Worm (Caenorhabditis elegans) whole organism, mixed stage, embryonic: ENCODE results near the gene clec-138.

Experiments used
- M03D4.4 ChIP-seq: sonication (generic microtip); optimal IDR thresholded peaks from 2 replicates; lab custom pipeline; 2017; ENCODE audit warnings: mild to moderate bottlenecking, missing genetic modification characterization, missing compliant biosample characterization
- bed-3 ChIP-seq: fragments of 200-800 bp; sonication (Bioruptor generic); optimal IDR thresholded peaks from 3 replicates; lab custom pipeline; 2018; ENCODE audit warnings: mild to moderate bottlenecking, missing genetic modification characterization, moderate library complexity, missing compliant biosample characterization
- blmp-1 ChIP-seq: fragments of 150-350 bp; optimal IDR thresholded peaks from 2 replicates; lab custom pipeline; 2014; ENCODE audit warnings: missing biosample characterization, missing genetic modification characterization
- ceh-39 ChIP-seq: fragments of 150-350 bp; optimal IDR thresholded peaks from 2 replicates; lab custom pipeline; 2014; ENCODE audit warnings: missing biosample characterization, missing genetic modification characterization
- ceh-43 ChIP-seq: fragments of 200-800 bp; sonication (Bioruptor generic); optimal IDR thresholded peaks from 2 replicates; lab custom pipeline; 2018; ENCODE audit warnings: mild to moderate bottlenecking, missing genetic modification characterization, moderate library complexity, missing compliant biosample characterization
- ces-1 ChIP-seq: fragments of 150-350 bp; optimal IDR thresholded peaks from 2 replicates; lab custom pipeline; 2014; ENCODE audit warnings: missing biosample characterization, missing genetic modification reagents, missing genetic modification characterization
- drap-1 ChIP-seq: fragments of 200-800 bp; sonication (Bioruptor generic); optimal IDR thresholded peaks from 3 replicates; lab custom pipeline; 2018; ENCODE audit warnings: mild to moderate bottlenecking, missing genetic modification characterization, missing compliant biosample characterization
- elt-1 ChIP-seq: sonication (generic microtip); optimal IDR thresholded peaks from 2 replicates; lab custom pipeline; 2017; ENCODE audit warnings: missing genetic modification characterization, mild to moderate bottlenecking, missing compliant biosample characterization, antibody characterized with exemption, moderate library complexity, borderline replicate concordance; ENCODE audit not compliant: insufficient read depth
- elt-3 ChIP-seq: fragments of 150-350 bp; optimal IDR thresholded peaks from 2 replicates; lab custom pipeline; 2014; ENCODE audit warnings: missing biosample characterization, missing genetic modification characterization
- hlh-1 ChIP-seq: fragments of 150-350 bp; optimal IDR thresholded peaks from 2 replicates; lab custom pipeline; 2014; ENCODE audit warnings: missing biosample characterization, missing genetic modification reagents, missing genetic modification characterization
- lin-13 ChIP-seq: fragments of 150-350 bp; optimal IDR thresholded peaks from 2 replicates; lab custom pipeline; 2014; ENCODE audit warnings: missing biosample characterization, missing genetic modification characterization
- lin-32 ChIP-seq: fragments of 200-800 bp; sonication (Bioruptor generic); optimal IDR thresholded peaks from 2 replicates; lab custom pipeline; 2018; ENCODE audit warnings: mild to moderate bottlenecking, missing genetic modification characterization, missing compliant biosample characterization
- mab-5 ChIP-seq: fragments of 150-350 bp; optimal IDR thresholded peaks from 2 replicates; lab custom pipeline; 2014; ENCODE audit warnings: missing biosample characterization, missing genetic modification characterization
- mep-1 ChIP-seq: fragments of 150-350 bp; optimal IDR thresholded peaks from 2 replicates; lab custom pipeline; 2017; ENCODE audit warnings: missing biosample characterization, missing genetic modification reagents, missing genetic modification characterization, inconsistent platforms
- nhr-12 ChIP-seq: fragments of 150-350 bp; optimal IDR thresholded peaks from 2 replicates; lab custom pipeline; 2014; ENCODE audit warnings: missing biosample characterization, missing genetic modification characterization
- nhr-2 ChIP-seq: fragments of 150-350 bp; optimal IDR thresholded peaks from 2 replicates; lab custom pipeline; 2014; ENCODE audit warnings: missing biosample characterization, missing genetic modification characterization
- nhr-28 ChIP-seq: fragments of 150-350 bp; optimal IDR thresholded peaks from 2 replicates; lab custom pipeline; 2014; ENCODE audit warnings: missing biosample characterization, missing genetic modification characterization
- nhr-76 ChIP-seq: sonication (generic microtip); optimal IDR thresholded peaks from 2 replicates; lab custom pipeline; 2017; ENCODE audit warnings: missing biosample characterization, missing genetic modification characterization
- pha-4 ChIP-seq: fragments of 150-350 bp; optimal IDR thresholded peaks from 2 replicates; lab custom pipeline; 2018; ENCODE audit warnings: missing biosample characterization, missing genetic modification reagents, missing genetic modification characterization
- sem-2 ChIP-seq: fragments of 200-800 bp; sonication (Bioruptor generic); optimal IDR thresholded peaks from 2 replicates; lab custom pipeline; 2018; ENCODE audit warnings: mild to moderate bottlenecking, missing genetic modification characterization, missing compliant biosample characterization
- snpc-4 ChIP-seq: fragments of 150-350 bp; optimal IDR thresholded peaks from 2 replicates; lab custom pipeline; 2014; ENCODE audit warnings: missing biosample characterization, missing genetic modification characterization
- sptf-1 ChIP-seq: sonication (generic microtip); optimal IDR thresholded peaks from 2 replicates; lab custom pipeline; 2017; ENCODE audit warnings: mild to moderate bottlenecking, missing genetic modification characterization, moderate library complexity, missing compliant biosample characterization
- tbx-8 ChIP-seq: fragments of 200-800 bp; sonication (Bioruptor generic); optimal IDR thresholded peaks from 2 replicates; lab custom pipeline; 2018; ENCODE audit warnings: mild to moderate bottlenecking, missing genetic modification characterization, moderate library complexity, missing compliant biosample characterization
- unc-120 ChIP-seq: sonication (generic microtip); optimal IDR thresholded peaks from 2 replicates; lab custom pipeline; 2017; ENCODE audit warnings: missing genetic modification characterization, missing compliant biosample characterization; ENCODE audit not compliant: poor library complexity, severe bottlenecking
- unc-39 ChIP-seq: fragments of 150-350 bp; optimal IDR thresholded peaks from 2 replicates; lab custom pipeline; 2014; ENCODE audit warnings: missing biosample characterization, missing genetic modification characterization
- zip-8 ChIP-seq: fragments of 150-350 bp; optimal IDR thresholded peaks from 2 replicates; lab custom pipeline; 2014; ENCODE audit warnings: missing biosample characterization, missing genetic modification characterization
- ztf-11 ChIP-seq: fragments of 150-350 bp; optimal IDR thresholded peaks from 2 replicates; lab custom pipeline; 2014; ENCODE audit warnings: missing biosample characterization, missing genetic modification characterization

The clec-138 gene

DNA sequence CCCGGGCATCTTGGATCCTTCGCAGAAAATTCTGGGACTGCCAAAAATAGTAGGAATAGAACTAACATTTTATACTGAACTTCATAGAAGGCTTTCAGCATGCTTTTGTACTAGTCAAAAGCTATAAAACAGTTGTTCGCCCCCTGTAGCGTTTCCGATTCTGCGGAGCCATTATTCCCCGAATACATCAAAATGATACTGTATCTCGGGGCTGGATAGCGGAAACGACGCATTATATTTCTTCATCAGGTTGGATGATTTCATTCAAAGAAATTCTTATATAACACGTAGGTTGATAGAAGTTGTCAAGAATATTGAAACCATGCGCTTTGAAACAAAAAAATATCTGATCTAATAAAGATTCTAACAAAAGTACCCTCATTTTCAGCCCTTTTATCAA is 1.6 kb downstream of the clec-138 start, which contains the start of gene clec-137:
Gene clec-137 (minus strand): TSS at position 101 of the 400 bp plus-strand sequence.
- TF ChIP-seq hlh-1: no peak

DNA sequence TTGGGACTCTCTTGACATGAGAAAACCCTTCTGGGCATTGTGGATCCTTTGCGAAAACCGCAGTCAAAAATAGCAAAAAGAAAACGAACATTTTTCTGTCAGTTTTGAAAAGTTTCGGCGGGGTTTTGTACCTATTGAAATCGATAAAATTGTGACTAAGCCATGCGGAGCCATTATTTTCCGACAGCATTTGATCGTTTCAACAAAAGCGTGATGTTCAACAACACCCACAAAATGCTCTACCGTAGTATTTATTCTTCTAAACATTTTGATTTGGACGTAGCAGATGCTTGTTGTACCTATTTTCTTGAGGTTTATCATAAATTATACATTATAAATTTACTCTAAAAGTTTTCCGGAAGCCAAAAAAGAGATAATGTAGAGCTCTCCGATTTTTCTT is 3.2 kb downstream of the clec-138 start, which contains the start of gene clec-136:
Gene clec-136 (minus strand): TSS at position 101 of the 400 bp plus-strand sequence.
- no peak for TF ChIP-seq hlh-1
- no peak for TF ChIP-seq bed-3 (GFP tag; lab: Kevin White, UChicago)
- TF ChIP-seq nhr-2 (tag; lab: Kevin White, UChicago): no peak
- no peak for TF ChIP-seq M03D4.4
- TF ChIP-seq drap-1 (GFP tag; lab: Kevin White, UChicago): no peak

DNA sequence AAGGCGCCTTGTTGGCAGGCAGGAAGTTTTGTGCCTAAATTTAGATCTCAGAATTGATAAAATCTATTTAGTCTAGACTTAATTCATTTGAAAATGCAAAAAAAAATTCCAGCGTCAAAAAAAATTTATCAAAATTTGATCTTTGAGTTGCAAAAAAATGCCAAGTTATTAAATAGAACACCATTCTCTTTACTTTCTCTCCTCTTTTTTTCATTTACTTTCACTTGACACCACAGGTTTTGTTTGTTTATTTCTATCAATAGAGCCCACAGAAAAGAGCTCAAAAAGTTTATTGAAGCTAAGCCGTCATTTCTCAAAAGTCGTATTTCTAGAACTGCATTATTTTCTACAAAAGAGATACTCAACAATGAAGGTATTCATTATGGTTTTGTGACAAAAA is 6.9 kb downstream of the clec-138 start, which contains the start of gene pqn-35:
Gene pqn-35 (plus strand): TSS at position 301 of the 400 bp plus-strand sequence.
- TF ChIP-seq ceh-43 (GFP tag; lab: Kevin White, UChicago) (no peak), elt-3 (tag; lab: Kevin White, UChicago) (no peak), zip-8 (tag; lab: Kevin White, UChicago) (no peak), mab-5 (tag; lab: Kevin White, UChicago) (no peak), ztf-11 (tag; lab: Kevin White, UChicago) (no peak), blmp-1 (tag; lab: Kevin White, UChicago) (no peak), drap-1 (GFP tag; lab: Kevin White, UChicago) (no peak), ceh-39 (tag; lab: Kevin White, UChicago) (no peak)

DNA sequence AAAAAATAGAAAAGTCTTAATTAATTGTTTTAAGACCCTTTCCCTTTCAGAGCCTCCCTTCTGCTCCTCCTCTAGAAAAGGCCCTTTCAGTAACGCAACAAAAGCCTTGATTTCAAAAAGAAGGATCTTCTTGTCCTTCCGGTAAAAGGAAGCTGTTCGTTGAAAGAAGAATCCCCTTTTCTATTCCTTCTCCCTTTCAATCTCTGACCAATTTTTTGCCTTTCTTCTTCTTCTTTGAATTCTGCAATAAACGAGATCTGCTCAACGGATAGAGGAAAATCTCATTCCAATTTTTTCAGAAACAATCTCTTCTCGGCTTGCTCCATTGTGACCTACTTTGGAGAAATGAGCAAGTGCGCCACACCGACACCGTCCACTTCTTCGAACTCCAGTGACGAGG is 11.5 kb downstream of the clec-138 start, which contains the start of gene F35D11.3:
Gene F35D11.3 (plus strand): TSS at position 300 of the 400 bp plus-strand sequence.
- TF ChIP-seq tbx-8 (GFP tag; lab: Kevin White, UChicago) (no peak), nhr-76 (tag; lab: Kevin White, UChicago) (no peak), ceh-39 (tag; lab: Kevin White, UChicago) (no peak), pha-4 (tag; lab: Kevin White, UChicago) (no peak)

DNA sequence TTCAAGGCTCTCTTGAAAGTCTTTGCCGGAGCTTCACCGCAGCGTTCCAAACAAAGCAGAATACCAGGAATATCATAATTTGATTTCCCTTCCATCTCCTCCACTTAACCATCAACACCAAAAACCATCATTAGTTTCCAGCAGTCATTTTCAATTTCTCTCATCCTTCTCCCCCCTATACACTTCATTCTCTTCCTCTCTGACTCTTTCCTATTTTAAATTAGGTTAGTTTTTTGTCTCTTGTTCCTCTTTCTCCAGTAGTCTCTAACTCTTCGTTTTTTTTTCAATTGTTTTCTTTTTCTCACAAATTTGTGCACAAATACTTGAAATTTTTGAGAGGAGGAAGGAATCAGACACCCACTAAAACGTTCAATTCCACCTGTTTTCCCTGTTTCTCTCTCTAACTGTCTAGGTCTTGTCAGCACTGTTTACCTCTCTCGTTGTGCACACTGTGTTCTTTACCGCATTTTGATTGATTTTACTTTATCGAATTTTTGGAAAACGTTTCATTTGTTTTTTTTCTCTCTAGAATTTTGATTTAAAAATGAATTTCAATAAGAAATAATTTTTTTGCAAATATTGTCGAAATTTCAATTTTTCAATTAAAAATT is 12.8 kb downstream of the clec-138 start:
- TF ChIP-seq ces-1 (peak; percentile 35), tbx-8 (GFP tag; lab: Kevin White, UChicago) (no peak)

DNA sequence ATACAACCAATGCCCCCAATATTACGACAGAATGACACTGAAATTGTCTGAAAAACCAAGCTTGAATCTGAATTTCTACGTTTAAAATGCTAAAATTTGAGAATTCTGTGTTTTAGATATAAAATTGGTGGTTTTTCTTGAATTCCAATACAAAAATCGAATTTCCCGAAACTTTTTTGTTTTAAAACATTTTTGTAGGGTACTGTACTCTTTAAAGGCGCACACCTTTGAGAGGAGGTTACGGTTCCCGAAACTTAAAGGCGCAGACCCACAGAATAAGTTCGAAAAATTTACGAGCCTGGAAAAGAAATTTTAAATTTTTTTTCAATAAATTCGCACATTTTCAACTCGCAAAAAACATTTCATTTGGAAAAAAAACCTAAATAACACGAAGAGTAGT is 14.9 kb downstream of the clec-138 start:
- TF ChIP-seq lin-13: no peak
- TF ChIP-seq sptf-1 (tag; lab: Kevin White, UChicago): no peak
- no peak for TF ChIP-seq nhr-2 (tag; lab: Kevin White, UChicago)
- no peak for TF ChIP-seq elt-3 (tag; lab: Kevin White, UChicago)
- no peak for TF ChIP-seq hlh-1
- no peak for TF ChIP-seq mab-5 (tag; lab: Kevin White, UChicago)
- TF ChIP-seq drap-1 (GFP tag; lab: Kevin White, UChicago): no peak
- no peak for TF ChIP-seq snpc-4
- TF ChIP-seq lin-32 (GFP tag; lab: Kevin White, UChicago): no peak
- no peak for TF ChIP-seq nhr-12
- no peak for TF ChIP-seq unc-120 (tag; lab: Kevin White, UChicago)

DNA sequence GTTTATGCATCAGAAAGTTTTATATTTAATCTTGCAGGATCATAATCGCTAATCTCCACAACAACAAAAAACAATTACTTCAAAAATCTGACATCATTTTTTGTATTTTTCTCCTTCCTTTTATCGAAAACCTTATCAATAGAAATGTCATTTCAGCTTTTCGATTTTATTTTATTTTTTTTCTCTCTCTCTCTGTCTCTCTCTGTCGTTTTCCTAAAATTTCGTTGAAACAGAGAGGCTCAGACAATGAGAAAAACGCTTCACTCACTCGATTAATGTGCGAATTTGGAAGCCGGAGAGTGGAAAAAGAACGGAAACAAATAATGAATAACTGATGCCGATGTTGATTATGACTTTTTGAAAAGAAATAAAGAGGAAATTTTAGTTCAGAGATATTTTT is 15.5 kb downstream of the clec-138 start:
- TF ChIP-seq nhr-2 (tag; lab: Kevin White, UChicago) (no peak), lin-13 (no peak), ceh-39 (tag; lab: Kevin White, UChicago) (no peak), sem-2 (GFP tag; lab: Kevin White, UChicago) (no peak), mep-1 (no peak), elt-1 (tag; lab: Kevin White, UChicago) (no peak), elt-3 (tag; lab: Kevin White, UChicago) (no peak), M03D4.4 (no peak), unc-39 (tag; lab: Kevin White, UChicago) (no peak), sptf-1 (tag; lab: Kevin White, UChicago) (no peak), nhr-28 (tag; lab: Kevin White, UChicago) (no peak)
